Worm (Caenorhabditis elegans): ENCODE results near the gene C05D9.3.
A peak's percentile ranks its signal among the peaks of the same experiment; 100 is the strongest.

The C05D9.3 gene

DNA sequence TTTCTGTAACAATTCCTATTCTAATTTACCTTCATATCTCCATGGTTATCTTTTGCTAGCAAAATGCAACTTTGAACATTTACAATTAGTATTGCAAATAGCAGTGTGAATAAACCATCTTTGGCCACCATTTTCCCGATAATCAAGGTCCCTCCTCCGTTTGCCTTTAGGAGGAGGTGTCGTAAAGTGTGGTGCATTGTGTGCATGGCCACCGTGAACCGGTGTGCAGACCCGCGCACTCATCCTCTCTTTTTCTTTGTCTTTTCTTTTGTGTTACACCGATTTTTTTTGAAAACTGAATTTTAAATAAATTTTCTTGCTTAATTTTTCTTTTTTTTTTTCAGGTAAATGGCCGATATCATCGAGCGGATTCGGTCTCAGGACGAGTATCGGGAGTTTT lies 14.9 kb upstream of the C05D9.3 start, which contains the start of the genes pigx-1 and rme-6:
pigx-1 (minus strand) TSS at position 206 of the 400 bp plus-strand sequence.
rme-6 (plus strand) TSS at position 345 of the 400 bp plus-strand sequence.
- no peak for TF ChIP-seq sptf-1 (tag; optimal IDR thresholded peaks at IDR 0.05)
- TF ChIP-seq lin-35 (GFP tag; optimal IDR thresholded peaks at IDR 0.05), result peak in 1 of 2 experiments; percentile 6
- TF ChIP-seq mep-1 (tag; optimal IDR thresholded peaks at IDR 0.05), result peak; percentile 51
- no peak for TF ChIP-seq fkh-8 (tag; optimal IDR thresholded peaks at IDR 0.05)
- no peak for TF ChIP-seq egl-27 (tag; optimal IDR thresholded peaks at IDR 0.05)
- peak; percentile 83 for TF ChIP-seq F16B12.6 (tag; optimal IDR thresholded peaks at IDR 0.05)
- TF ChIP-seq ztf-11 (tag; optimal IDR thresholded peaks at IDR 0.05), result no peak
- TF ChIP-seq fkh-4 (tag; optimal IDR thresholded peaks at IDR 0.05; ENCODE audit: borderline replicate concordance), result no peak
- peak; percentile 34 for TF ChIP-seq nhr-71 (tag; optimal IDR thresholded peaks at IDR 0.05)
- TF ChIP-seq unc-130 (tag; optimal IDR thresholded peaks at IDR 0.05), result no peak
- TF ChIP-seq pqm-1 (tag; optimal IDR thresholded peaks at IDR 0.05), result no peak
- peak; percentile 3 for TF ChIP-seq rnt-1 (tag; optimal IDR thresholded peaks at IDR 0.05)
- no peak for TF ChIP-seq nhr-237 (tag; optimal IDR thresholded peaks at IDR 0.05)
- peak in 1 of 2 experiments; percentile 39 for TF ChIP-seq lsy-2 (tag; optimal IDR thresholded peaks at IDR 0.05)
- TF ChIP-seq lin-13 (GFP tag; optimal IDR thresholded peaks at IDR 0.05), result no peak
- TF ChIP-seq lir-3 (tag; optimal IDR thresholded peaks at IDR 0.05; ENCODE audit: poor library complexity), result no peak
- TF ChIP-seq ceh-88 (GFP tag; IDR thresholded peaks at IDR 0.05), result no peak
- TF ChIP-seq nhr-11 (tag; optimal IDR thresholded peaks at IDR 0.05), result no peak
- TF ChIP-seq C34B4.2 (tag; optimal IDR thresholded peaks at IDR 0.05), result no peak
- peak in 1 of 2 experiments; percentile 31 for TF ChIP-seq mdl-1 (tag; optimal IDR thresholded peaks at IDR 0.05)
- no peak for TF ChIP-seq nhr-20 (tag; optimal IDR thresholded peaks at IDR 0.05)
- no peak for TF ChIP-seq zag-1 (tag; optimal IDR thresholded peaks at IDR 0.05)
- no peak for TF ChIP-seq aly-2 (tag; optimal IDR thresholded peaks at IDR 0.05)
- no peak for TF ChIP-seq mab-9 (GFP tag; IDR thresholded peaks at IDR 0.05)
- no peak for TF ChIP-seq ceh-8 (GFP tag; optimal IDR thresholded peaks at IDR 0.05)
- no peak for TF ChIP-seq irx-1 (tag; optimal IDR thresholded peaks at IDR 0.05)
- peak in 1 of 3 experiments; percentile 28 for TF ChIP-seq ceh-82 (tag; optimal IDR thresholded peaks at IDR 0.05)
- TF ChIP-seq nhr-19 (GFP tag; conservative IDR thresholded peaks at IDR 0.05), result no peak
- TF ChIP-seq snu-23 (GFP tag; optimal IDR thresholded peaks at IDR 0.05), result peak; percentile 55
- TF ChIP-seq lin-39 (tag; optimal IDR thresholded peaks at IDR 0.05), result no peak
- no peak for TF ChIP-seq ets-5 (GFP tag; IDR thresholded peaks at IDR 0.05)
- TF ChIP-seq xbp-1 (tag; optimal IDR thresholded peaks at IDR 0.05), result peak; percentile 1
- TF ChIP-seq dpl-1 (GFP tag; optimal IDR thresholded peaks at IDR 0.05), result no peak
- peak; percentile 36 for TF ChIP-seq nhr-47 (tag; optimal IDR thresholded peaks at IDR 0.05)
- TF ChIP-seq Y116A8C.19 (tag; optimal IDR thresholded peaks at IDR 0.05; ENCODE audit: borderline replicate concordance), result no peak
- TF ChIP-seq fos-1 (tag; optimal IDR thresholded peaks at IDR 0.05), result no peak
- no peak for TF ChIP-seq nhr-12 (tag; optimal IDR thresholded peaks at IDR 0.05)
- TF ChIP-seq skn-1 (tag; optimal IDR thresholded peaks at IDR 0.05), result peak; percentile 40
- TF ChIP-seq efl-3 (GFP tag; optimal IDR thresholded peaks at IDR 0.05), result no peak
- no peak for TF ChIP-seq isw-1 (GFP tag; IDR thresholded peaks at IDR 0.05)
- TF ChIP-seq nhr-90 (tag; optimal IDR thresholded peaks at IDR 0.05; ENCODE audit: poor library complexity), result no peak
- TF ChIP-seq hlh-17 (GFP tag; optimal IDR thresholded peaks at IDR 0.05; ENCODE audit: borderline replicate concordance), result no peak
- no peak for TF ChIP-seq nhr-84 (tag; optimal IDR thresholded peaks at IDR 0.05)
- no peak for TF ChIP-seq lin-14 (GFP tag; optimal IDR thresholded peaks at IDR 0.05)
- TF ChIP-seq ama-1 (optimal IDR thresholded peaks at IDR 0.05), result no peak
- peak; percentile 18 for TF ChIP-seq swsn-7 (tag; optimal IDR thresholded peaks at IDR 0.05)
- no peak for TF ChIP-seq unc-86 (tag; optimal IDR thresholded peaks at IDR 0.05)
- TF ChIP-seq tlp-1 (tag; optimal IDR thresholded peaks at IDR 0.05), result no peak
- peak; percentile 13 to 14 for TF ChIP-seq efl-1 (optimal IDR thresholded peaks at IDR 0.05)
- TF ChIP-seq efl-1 (GFP tag; optimal IDR thresholded peaks at IDR 0.05 in 1 of 2), result peak in 1 of 2 experiments; percentile 45
- TF ChIP-seq ztf-4 (tag; optimal IDR thresholded peaks at IDR 0.05), result no peak
- TF ChIP-seq fkh-10 (GFP tag; optimal IDR thresholded peaks at IDR 0.05), result no peak
- TF ChIP-seq nhr-77 (tag; optimal IDR thresholded peaks at IDR 0.05), result no peak
- peak; percentile 18 for TF ChIP-seq blmp-1 (tag; optimal IDR thresholded peaks at IDR 0.05)
- TF ChIP-seq nhr-28 (tag; optimal IDR thresholded peaks at IDR 0.05), result no peak
